Worm (Caenorhabditis elegans): ENCODE measurements around the gene srz-9.
"Not testable (repeated sequence)": the region's sequence is repeated elsewhere in the genome, so short reads cannot be mapped to it uniquely, and the experiment has no call there.

Gene srz-9

ce11 chrIII:1248335-1248734, 15.5 kb upstream of the srz-9 start:
- TF ChIP-seq ceh-82 (tag; optimal IDR thresholded peaks at IDR 0.05) (no peak), nhr-77 (tag; optimal IDR thresholded peaks at IDR 0.05) (no peak), mml-1 (tag; optimal IDR thresholded peaks at IDR 0.05) (no peak), daf-12 (tag; optimal IDR thresholded peaks at IDR 0.05) (no peak), elt-2 (tag; optimal IDR thresholded peaks at IDR 0.05) (no peak), unc-39 (tag; optimal IDR thresholded peaks at IDR 0.05) (no peak), nhr-25 (tag; optimal IDR thresholded peaks at IDR 0.05) (no peak), nhr-76 (tag; optimal IDR thresholded peaks at IDR 0.05) (no peak), mdl-1 (tag; optimal IDR thresholded peaks at IDR 0.05) (no peak), ceh-9 (tag; optimal IDR thresholded peaks at IDR 0.05) (no peak)

- peak; percentile 78 for TF ChIP-seq elt-2 (tag; optimal IDR thresholded peaks at IDR 0.05)
- TF ChIP-seq nhr-77 (tag; optimal IDR thresholded peaks at IDR 0.05) = no peak
- TF ChIP-seq skn-1 (tag; optimal IDR thresholded peaks at IDR 0.05) = peak; percentile 37
- TF ChIP-seq nhr-11 (tag; optimal IDR thresholded peaks at IDR 0.05) = no peak
- no peak for TF ChIP-seq tbx-2 (tag; optimal IDR thresholded peaks at IDR 0.05)
- no peak for TF ChIP-seq nhr-23 (tag; optimal IDR thresholded peaks at IDR 0.05)
- peak; percentile 3 for TF ChIP-seq lin-39 (tag; optimal IDR thresholded peaks at IDR 0.05)
- no peak for TF ChIP-seq ceh-9 (tag; optimal IDR thresholded peaks at IDR 0.05)
- TF ChIP-seq ZK546.5 (tag; optimal IDR thresholded peaks at IDR 0.05) = no peak
- no peak for TF ChIP-seq ceh-28 (tag; optimal IDR thresholded peaks at IDR 0.05)
- peak; percentile 85 for TF ChIP-seq pha-4 (tag; optimal IDR thresholded peaks at IDR 0.05)
- TF ChIP-seq nhr-12 (tag; optimal IDR thresholded peaks at IDR 0.05) = no peak
- TF ChIP-seq fkh-10 (GFP tag; optimal IDR thresholded peaks at IDR 0.05) = no peak
- TF ChIP-seq pqm-1 (tag; optimal IDR thresholded peaks at IDR 0.05) = peak; percentile 54
- TF ChIP-seq ztf-4 (tag; optimal IDR thresholded peaks at IDR 0.05) = no peak
- TF ChIP-seq ceh-82 (tag; optimal IDR thresholded peaks at IDR 0.05) = no peak
- peak; percentile 62 for TF ChIP-seq hmg-11 (tag; optimal IDR thresholded peaks at IDR 0.05)
- peak; percentile 48 for TF ChIP-seq nfya-1 (tag; optimal IDR thresholded peaks at IDR 0.05; ENCODE audit: insufficient read depth)
- TF ChIP-seq lin-15B (tag; optimal IDR thresholded peaks at IDR 0.05) = peak; percentile 25
- no peak for TF ChIP-seq mml-1 (tag; optimal IDR thresholded peaks at IDR 0.05)
These were observed 14.6 kb upstream of the srz-9 start, which contains the start of the genes fbxa-76 and fbxa-77 for ce11 chrIII:1249111-1249583. Gene fbxa-76 (minus strand): TSS chrIII:1249161. Gene fbxa-77 (plus strand): TSS chrIII:1249475.

ce11 chrIII:1256519-1256918, 7.3 kb upstream of the srz-9 start, which contains the start of gene fbxa-208:
Gene fbxa-208 (plus strand): TSS chrIII:1256819.
- not testable (repeated sequence) for TF ChIP-seq tbx-2 (tag; optimal IDR thresholded peaks at IDR 0.05); nhr-12 (tag; optimal IDR thresholded peaks at IDR 0.05); nhr-43 (tag; optimal IDR thresholded peaks at IDR 0.05; ENCODE audit: poor library complexity, severe bottlenecking)

- not testable (repeated sequence) for TF ChIP-seq mdl-1, nhr-237, egl-27 (tag; optimal IDR thresholded peaks at IDR 0.05)
These were observed 5.4 kb upstream of the srz-9 start, which contains the start of gene fbxa-78 for ce11 chrIII:1258358-1258757. Gene fbxa-78 (minus strand): TSS chrIII:1258458.

ce11 chrIII:1266799-1267198, 3.0 kb downstream of the srz-9 start, which contains the start of gene fbxa-151:
Gene fbxa-151 (minus strand): TSS chrIII:1266899.
- not testable (repeated sequence) for TF ChIP-seq fos-1 (tag; optimal IDR thresholded peaks at IDR 0.05); nhr-43 (tag; optimal IDR thresholded peaks at IDR 0.05; ENCODE audit: poor library complexity, severe bottlenecking); zag-1 (tag; optimal IDR thresholded peaks at IDR 0.05)

- TF ChIP-seq elt-2 (tag; optimal IDR thresholded peaks at IDR 0.05) (peak; percentile 57), ztf-11 (tag; optimal IDR thresholded peaks at IDR 0.05) (no peak), pha-4 (tag; optimal IDR thresholded peaks at IDR 0.05) (peak; percentile 14)
These were observed 5.4 kb downstream of the srz-9 start, which contains the start of gene fbxa-32 for ce11 chrIII:1269156-1269555. Gene fbxa-32 (minus strand): TSS chrIII:1269256.
